Fruit fly (Drosophila melanogaster): ENCODE results near the gene CG42464.

Gene CG42464

dm6 chr2L:3685139-3685851 lies 14.0 kb upstream of the CG42464 start:
- no peak for TF ChIP-seq Clk (GFP tag; optimal IDR thresholded peaks at IDR 0.05)
- no peak for TF ChIP-seq CG7101 (tag; optimal IDR thresholded peaks at IDR 0.05)
- TF ChIP-seq bab1 (GFP tag; optimal IDR thresholded peaks at IDR 0.05): no peak
- TF ChIP-seq CG7045 (GFP tag; optimal IDR thresholded peaks at IDR 0.05): no peak
- no peak for TF ChIP-seq CG11617 (GFP tag; optimal IDR thresholded peaks at IDR 0.05)
- no peak for TF ChIP-seq CG1620 (GFP tag; optimal IDR thresholded peaks at IDR 0.05)
- TF ChIP-seq CG5204 (GFP tag; optimal IDR thresholded peaks at IDR 0.05): no peak
- no peak for TF ChIP-seq ovo (GFP tag; optimal IDR thresholded peaks at IDR 0.05)
- no peak for TF ChIP-seq Mnt (GFP tag; optimal IDR thresholded peaks at IDR 0.05)
- no peak for TF ChIP-seq toe (GFP tag; optimal IDR thresholded peaks at IDR 0.05)
- TF ChIP-seq kay (GFP tag; ENCODE audit: borderline replicate concordance): no peak

- TF ChIP-seq Mnt (GFP tag; optimal IDR thresholded peaks at IDR 0.05) (no peak), Crg-1 (GFP tag; optimal IDR thresholded peaks at IDR 0.05) (no peak), CG14711 (tag; optimal IDR thresholded peaks at IDR 0.05) (no peak), kay (GFP tag; ENCODE audit: borderline replicate concordance) (no peak), CG5204 (GFP tag; optimal IDR thresholded peaks at IDR 0.05) (no peak), Clk (GFP tag; optimal IDR thresholded peaks at IDR 0.05) (no peak), tj (GFP tag; optimal IDR thresholded peaks at IDR 0.05) (no peak), pad (GFP tag; optimal IDR thresholded peaks at IDR 0.05) (no peak), ovo (GFP tag; optimal IDR thresholded peaks at IDR 0.05) (no peak)
Measured at dm6 chr2L:3692466-3692865, 6.8 kb upstream of the CG42464 start, which contains the start of gene CG16704. CG16704 (minus strand) TSS chr2L:3692587.

- no peak for TF ChIP-seq kay (GFP tag; ENCODE audit: borderline replicate concordance)
- TF ChIP-seq Hr96 (GFP tag; optimal IDR thresholded peaks at IDR 0.05): no peak
- no peak for TF ChIP-seq CG7101 (tag; optimal IDR thresholded peaks at IDR 0.05)
- TF ChIP-seq Mnt (GFP tag; optimal IDR thresholded peaks at IDR 0.05): no peak
- TF ChIP-seq cnc (optimal IDR thresholded peaks at IDR 0.05): no peak
- no peak for TF ChIP-seq pad (GFP tag; optimal IDR thresholded peaks at IDR 0.05)
- TF ChIP-seq CG12768 (GFP tag; optimal IDR thresholded peaks at IDR 0.05): no peak
- TF ChIP-seq Clk (GFP tag; optimal IDR thresholded peaks at IDR 0.05): no peak
- no peak for TF ChIP-seq bab1 (GFP tag; optimal IDR thresholded peaks at IDR 0.05)
- no peak for TF ChIP-seq tj (GFP tag; optimal IDR thresholded peaks at IDR 0.05)
- TF ChIP-seq CG5204 (GFP tag; optimal IDR thresholded peaks at IDR 0.05): no peak
- no peak for TF ChIP-seq toe (GFP tag; optimal IDR thresholded peaks at IDR 0.05)
- no peak for TF ChIP-seq CG33017 (tag; optimal IDR thresholded peaks at IDR 0.05)
- no peak for TF ChIP-seq Crg-1 (GFP tag; optimal IDR thresholded peaks at IDR 0.05)
- TF ChIP-seq CG1620 (GFP tag; optimal IDR thresholded peaks at IDR 0.05): no peak
- no peak for TF ChIP-seq ovo (GFP tag; optimal IDR thresholded peaks at IDR 0.05)
- no peak for TF ChIP-seq cic (GFP tag; optimal IDR thresholded peaks at IDR 0.05)
- no peak for TF ChIP-seq CG14711 (tag; optimal IDR thresholded peaks at IDR 0.05)
Measured at dm6 chr2L:3693082-3693481, 6.2 kb upstream of the CG42464 start, which contains the start of gene CG3513. CG3513 (minus strand) TSS chr2L:3693182.

- TF ChIP-seq CG11617 (GFP tag; optimal IDR thresholded peaks at IDR 0.05): no peak
- TF ChIP-seq Hr96 (GFP tag; optimal IDR thresholded peaks at IDR 0.05): no peak
- no peak for TF ChIP-seq CG5204 (GFP tag; optimal IDR thresholded peaks at IDR 0.05)
- no peak for TF ChIP-seq Crg-1 (GFP tag; optimal IDR thresholded peaks at IDR 0.05)
- TF ChIP-seq CG1620 (GFP tag; optimal IDR thresholded peaks at IDR 0.05): no peak
- TF ChIP-seq Mnt (GFP tag; optimal IDR thresholded peaks at IDR 0.05): no peak
- TF ChIP-seq CG12768 (GFP tag; optimal IDR thresholded peaks at IDR 0.05): no peak
- no peak for TF ChIP-seq toe (GFP tag; optimal IDR thresholded peaks at IDR 0.05)
- no peak for TF ChIP-seq kay (GFP tag; ENCODE audit: borderline replicate concordance)
- TF ChIP-seq ovo (GFP tag; optimal IDR thresholded peaks at IDR 0.05): no peak
- no peak for TF ChIP-seq CG7101 (tag; optimal IDR thresholded peaks at IDR 0.05)
Measured at dm6 chr2L:3693805-3694204, 5.5 kb upstream of the CG42464 start, which contains the start of gene Acp24A4. Acp24A4 (minus strand) TSS chr2L:3693905.

dm6 chr2L:3694920-3695319 lies 4.3 kb upstream of the CG42464 start, which contains the start of gene CG43165:
CG43165 (minus strand) TSS chr2L:3695020.
- TF ChIP-seq CG7101 (tag; optimal IDR thresholded peaks at IDR 0.05): no peak
- no peak for TF ChIP-seq bab1 (GFP tag; optimal IDR thresholded peaks at IDR 0.05)
- no peak for TF ChIP-seq CG12768 (GFP tag; optimal IDR thresholded peaks at IDR 0.05)

- no peak for TF ChIP-seq CG7045 (GFP tag; optimal IDR thresholded peaks at IDR 0.05)
- TF ChIP-seq bab1 (GFP tag; optimal IDR thresholded peaks at IDR 0.05): no peak
- no peak for TF ChIP-seq Hr96 (GFP tag; optimal IDR thresholded peaks at IDR 0.05)
- TF ChIP-seq CG33017 (tag; optimal IDR thresholded peaks at IDR 0.05): no peak
- peak; percentile 36 for TF ChIP-seq kay (GFP tag; ENCODE audit: borderline replicate concordance)
- TF ChIP-seq Clk (GFP tag; optimal IDR thresholded peaks at IDR 0.05): no peak
- no peak for TF ChIP-seq CG14711 (tag; optimal IDR thresholded peaks at IDR 0.05)
- TF ChIP-seq CG12768 (GFP tag; optimal IDR thresholded peaks at IDR 0.05): no peak
- peak; percentile 25 for TF ChIP-seq cic (GFP tag; optimal IDR thresholded peaks at IDR 0.05)
- TF ChIP-seq cnc (optimal IDR thresholded peaks at IDR 0.05): no peak
Measured at dm6 chr2L:3695361-3695818, 3.9 kb upstream of the CG42464 start, which contains the start of gene CG16713. CG16713 (minus strand) TSS chr2L:3695411.

- TF ChIP-seq CG11617 (GFP tag; optimal IDR thresholded peaks at IDR 0.05) (no peak), bab1 (GFP tag; optimal IDR thresholded peaks at IDR 0.05) (no peak), Hr96 (GFP tag; optimal IDR thresholded peaks at IDR 0.05) (no peak), Clk (GFP tag; optimal IDR thresholded peaks at IDR 0.05) (no peak), Mnt (GFP tag; optimal IDR thresholded peaks at IDR 0.05) (no peak), cnc (optimal IDR thresholded peaks at IDR 0.05) (no peak), CG7101 (tag; optimal IDR thresholded peaks at IDR 0.05) (no peak), cic (GFP tag; optimal IDR thresholded peaks at IDR 0.05) (peak; percentile 27)
Measured at dm6 chr2L:3696438-3696837, 2.8 kb upstream of the CG42464 start, which contains the start of gene IM33. IM33 (minus strand) TSS chr2L:3696658.
